Worm (Caenorhabditis elegans): ENCODE data around the gene Y54G2A.13.

Y54G2A.13 gene

ce11 chrIV:2853164-2853563 is 33.6 kb upstream of the Y54G2A.13 start, which contains the start of gene Y54G2A.49:
Gene Y54G2A.49, minus strand, starts transcription at chrIV:2853264.
- no peak for TF ChIP-seq mdl-1 (tag; optimal IDR thresholded peaks at IDR 0.05)
- TF ChIP-seq nhr-20 (tag; optimal IDR thresholded peaks at IDR 0.05) = no peak
- no peak for TF ChIP-seq egl-27 (tag; optimal IDR thresholded peaks at IDR 0.05)
- no peak for TF ChIP-seq dsc-1 (tag; optimal IDR thresholded peaks at IDR 0.05)
- TF ChIP-seq nhr-12 (tag; optimal IDR thresholded peaks at IDR 0.05) = no peak
- TF ChIP-seq unc-86 (tag; optimal IDR thresholded peaks at IDR 0.05) = no peak
- TF ChIP-seq xbp-1 (tag; optimal IDR thresholded peaks at IDR 0.05) = no peak
- TF ChIP-seq lin-35 (GFP tag; optimal IDR thresholded peaks at IDR 0.05) = no peak
- no peak for TF ChIP-seq ets-5 (GFP tag; IDR thresholded peaks at IDR 0.05)

ce11 chrIV:2851625-2852024 is 32.1 kb upstream of the Y54G2A.13 start:
- no peak for TF ChIP-seq mab-9 (GFP tag; IDR thresholded peaks at IDR 0.05)
- TF ChIP-seq fkh-10 (GFP tag; optimal IDR thresholded peaks at IDR 0.05) = no peak
- no peak for TF ChIP-seq zip-4 (GFP tag; optimal IDR thresholded peaks at IDR 0.05)
- no peak for TF ChIP-seq ces-1 (GFP tag; optimal IDR thresholded peaks at IDR 0.05)
- TF ChIP-seq nhr-20 (tag; optimal IDR thresholded peaks at IDR 0.05) = no peak
- no peak for TF ChIP-seq nhr-76 (tag; optimal IDR thresholded peaks at IDR 0.05)

ce11 chrIV:2850586-2850985 is 31.1 kb upstream of the Y54G2A.13 start, which contains the start of gene clec-85:
Gene clec-85, plus strand, starts transcription at chrIV:2850886.
- TF ChIP-seq nhr-237 (tag; optimal IDR thresholded peaks at IDR 0.05) (no peak), C04F5.9 (tag; optimal IDR thresholded peaks at IDR 0.05) (no peak), unc-30 (tag; optimal IDR thresholded peaks at IDR 0.05) (no peak), C16A3.4 (tag; optimal IDR thresholded peaks at IDR 0.05) (no peak), nhr-71 (tag; optimal IDR thresholded peaks at IDR 0.05) (no peak), unc-62 (GFP tag; optimal IDR thresholded peaks at IDR 0.05) (no peak), hlh-4 (tag; optimal IDR thresholded peaks at IDR 0.05) (no peak), alr-1 (tag; optimal IDR thresholded peaks at IDR 0.05; ENCODE audit: borderline replicate concordance) (no peak), nhr-28 (tag; optimal IDR thresholded peaks at IDR 0.05) (no peak), Y116A8C.19 (tag; optimal IDR thresholded peaks at IDR 0.05; ENCODE audit: borderline replicate concordance) (no peak), tlp-1 (tag; optimal IDR thresholded peaks at IDR 0.05) (no peak), mep-1 (tag; optimal IDR thresholded peaks at IDR 0.05) (no peak), ceh-63 (GFP tag; optimal IDR thresholded peaks at IDR 0.05) (no peak)

- TF ChIP-seq egl-27 (tag; optimal IDR thresholded peaks at IDR 0.05) (no peak), fkh-10 (GFP tag; optimal IDR thresholded peaks at IDR 0.05) (no peak), mef-2 (tag; optimal IDR thresholded peaks at IDR 0.05) (no peak), hpl-2 (GFP tag; optimal IDR thresholded peaks at IDR 0.05) (no peak), irx-1 (tag; optimal IDR thresholded peaks at IDR 0.05) (no peak), fkh-4 (tag; optimal IDR thresholded peaks at IDR 0.05; ENCODE audit: borderline replicate concordance) (no peak), fkh-8 (tag; optimal IDR thresholded peaks at IDR 0.05) (no peak), hlh-17 (GFP tag; optimal IDR thresholded peaks at IDR 0.05; ENCODE audit: borderline replicate concordance) (no peak), skn-1 (tag; optimal IDR thresholded peaks at IDR 0.05) (no peak), elt-3 (tag; optimal IDR thresholded peaks at IDR 0.05) (no peak), F16B12.6 (tag; optimal IDR thresholded peaks at IDR 0.05) (no peak), vab-15 (tag; optimal IDR thresholded peaks at IDR 0.05) (no peak), nhr-20 (tag; optimal IDR thresholded peaks at IDR 0.05) (no peak), sptf-1 (tag; optimal IDR thresholded peaks at IDR 0.05) (no peak), lin-13 (GFP tag; optimal IDR thresholded peaks at IDR 0.05) (no peak), ztf-11 (tag; optimal IDR thresholded peaks at IDR 0.05) (no peak), efl-1 (optimal IDR thresholded peaks at IDR 0.05) (no peak), efl-1 (GFP tag; optimal IDR thresholded peaks at IDR 0.05 in 1 of 2) (no peak), snpc-4 (tag; optimal IDR thresholded peaks at IDR 0.05) (no peak), ces-1 (GFP tag; optimal IDR thresholded peaks at IDR 0.05) (no peak)
Measured at ce11 chrIV:2849269-2849668, 29.7 kb upstream of the Y54G2A.13 start.

Data from whole organism, L1 larva.